Fruit fly (Drosophila melanogaster): ENCODE data around the gene Pdf.

Gene Pdf

dm6 chr3R:26462173-26462959 is 6.4 kb upstream of the Pdf start (continued):
- TF ChIP-seq CG10209 (GFP tag; optimal IDR thresholded peaks at IDR 0.05) = no peak
- TF ChIP-seq Oli (tag; optimal IDR thresholded peaks at IDR 0.05) = peak; percentile 18
- TF ChIP-seq ab (GFP tag; optimal IDR thresholded peaks at IDR 0.05) = no peak
- TF ChIP-seq pan (optimal IDR thresholded peaks at IDR 0.05) = no peak
- TF ChIP-seq pan (GFP tag; optimal IDR thresholded peaks at IDR 0.05 in 1 of 2, IDR thresholded peaks at IDR 0.05 in 1 of 2) = peak in 1 of 2 experiments; percentile 59
- TF ChIP-seq CG34422 (GFP tag; IDR thresholded peaks at IDR 0.05) = no peak
- no peak for TF ChIP-seq p53 (GFP tag; optimal IDR thresholded peaks at IDR 0.05)
- TF ChIP-seq sna (GFP tag; IDR thresholded peaks at IDR 0.05; ENCODE audit: partially characterized antibody) = no peak
- peak; percentile 12 for TF ChIP-seq CG18599 (GFP tag; optimal IDR thresholded peaks at IDR 0.05)
- TF ChIP-seq CG17612 (GFP tag; IDR thresholded peaks at IDR 0.05) = no peak
- TF ChIP-seq ash1 (GFP tag; optimal IDR thresholded peaks at IDR 0.05) = no peak
- TF ChIP-seq CG6689 (GFP tag; IDR thresholded peaks at IDR 0.05) = 0 out of 2 replicates have a peak, but pooled peaks have one; percentile 26
- TF ChIP-seq NC2β (GFP tag; optimal IDR thresholded peaks at IDR 0.05) = no peak
- no peak for TF ChIP-seq Hey (tag; optimal IDR thresholded peaks at IDR 0.05)
- TF ChIP-seq E2f1 (GFP tag; IDR thresholded peaks at IDR 0.05) = peak; percentile 36
- TF ChIP-seq aop (GFP tag; IDR thresholded peaks at IDR 0.05) = no peak
- TF ChIP-seq CG11456 (GFP tag; IDR thresholded peaks at IDR 0.05) = no peak
- TF ChIP-seq CG8290 (GFP tag; optimal IDR thresholded peaks at IDR 0.05) = no peak
- no peak for TF ChIP-seq CG8290 (tag; optimal IDR thresholded peaks at IDR 0.05)
- TF ChIP-seq CG4404 (GFP tag; IDR thresholded peaks at IDR 0.05) = no peak
- TF ChIP-seq tap (tag; optimal IDR thresholded peaks at IDR 0.05) = peak; percentile 9
- TF ChIP-seq slp2 (GFP tag; optimal IDR thresholded peaks at IDR 0.05) = no peak
- no peak for TF ChIP-seq CG3995 (GFP tag; optimal IDR thresholded peaks at IDR 0.05)
- TF ChIP-seq Eip74EF (GFP tag; optimal IDR thresholded peaks at IDR 0.05) = peak in 1 of 2 experiments; percentile 4
- no peak for TF ChIP-seq CG14965 (GFP tag; optimal IDR thresholded peaks at IDR 0.05; ENCODE audit: borderline replicate concordance)
- 0 out of 2 replicates have a peak, but pooled peaks have one; percentile 32 for TF ChIP-seq Atf6 (GFP tag; IDR thresholded peaks at IDR 0.05)
- TF ChIP-seq cg (GFP tag; optimal IDR thresholded peaks at IDR 0.05) = peak; percentile 12
- TF ChIP-seq Atf-2 (GFP tag; optimal IDR thresholded peaks at IDR 0.05) = no peak
- TF ChIP-seq CG7357 (GFP tag; IDR thresholded peaks at IDR 0.05) = no peak
- no peak for TF ChIP-seq gfzf (GFP tag; optimal IDR thresholded peaks at IDR 0.05)
- no peak for TF ChIP-seq CG3407 (GFP tag; optimal IDR thresholded peaks at IDR 0.05)
- TF ChIP-seq sd (tag; optimal IDR thresholded peaks at IDR 0.05) = peak; percentile 8
- no peak for TF ChIP-seq jumu (GFP tag; optimal IDR thresholded peaks at IDR 0.05)
- TF ChIP-seq CG16779 (GFP tag; IDR thresholded peaks at IDR 0.05) = 0 out of 2 replicates have a peak, but pooled peaks have one; percentile 48
- TF ChIP-seq CG32772 (GFP tag; IDR thresholded peaks at IDR 0.05) = no peak
- no peak for TF ChIP-seq CG7987 (GFP tag; optimal IDR thresholded peaks at IDR 0.05)
- TF ChIP-seq sens (GFP tag) = peak; percentile 10

DNA sequence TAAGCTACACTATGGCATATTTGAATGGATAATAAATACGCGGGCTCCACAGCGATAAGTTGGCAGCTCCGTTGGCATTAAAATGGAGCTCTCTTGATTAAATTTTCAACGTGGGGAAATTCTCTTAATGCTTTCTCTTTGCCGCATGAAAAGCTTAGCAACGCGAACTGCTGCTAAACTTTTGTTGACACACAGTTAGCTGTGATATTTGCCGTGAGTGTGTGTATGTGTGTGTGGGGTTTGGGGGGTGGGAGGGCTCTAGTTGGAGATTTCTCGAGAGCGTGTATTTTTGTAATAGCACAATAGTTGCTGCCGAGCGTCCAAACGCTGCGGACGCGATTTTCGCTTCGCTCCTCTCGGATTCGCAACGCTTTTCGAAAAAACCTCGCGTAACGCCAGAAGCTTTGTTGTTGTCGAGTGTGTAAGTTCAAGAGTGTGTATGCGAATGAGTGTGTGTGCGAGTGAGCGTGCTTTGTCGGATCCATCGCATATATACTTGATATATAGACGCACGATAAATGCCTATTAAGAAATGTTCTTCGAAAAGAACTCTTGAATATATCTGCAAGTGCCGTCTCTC is 5.4 kb upstream of the Pdf start, which contains the start of gene CG5455:
Gene CG5455, plus strand, starts transcription at position 302 of the 580 bp plus-strand sequence.
- peak; percentile 35 for TF ChIP-seq exex (tag; optimal IDR thresholded peaks at IDR 0.05)
- TF ChIP-seq emc (GFP tag; optimal IDR thresholded peaks at IDR 0.05) = no peak
- TF ChIP-seq gem (tag; optimal IDR thresholded peaks at IDR 0.05) = no peak
- no peak for TF ChIP-seq fd3F (GFP tag; optimal IDR thresholded peaks at IDR 0.05)
- peak; percentile 30 for TF ChIP-seq CG16863 (GFP tag; optimal IDR thresholded peaks at IDR 0.05)
- TF ChIP-seq E2f2 (GFP tag; IDR thresholded peaks at IDR 0.05) = peak; percentile 94
- peak; percentile 10 for TF ChIP-seq Antp (GFP tag; optimal IDR thresholded peaks at IDR 0.05)
- TF ChIP-seq inv (GFP tag; IDR thresholded peaks at IDR 0.05; ENCODE audit: partially characterized antibody) = peak; percentile 22; the same call in 1 of the 2 replicates
- no peak for TF ChIP-seq CG13624 (GFP tag; optimal IDR thresholded peaks at IDR 0.05)
- peak; percentile 75 for TF ChIP-seq NFAT (GFP tag; IDR thresholded peaks at IDR 0.05)
- TF ChIP-seq ac (GFP tag; optimal IDR thresholded peaks at IDR 0.05) = no peak
- no peak for TF ChIP-seq hb (GFP tag; IDR thresholded peaks at IDR 0.05; ENCODE audit: partially characterized antibody)
- TF ChIP-seq CkIIα-i1 (GFP tag; IDR thresholded peaks at IDR 0.05) = 0 out of 2 replicates have a peak, but pooled peaks have one; percentile 32
- no peak for TF ChIP-seq pita (GFP tag; optimal IDR thresholded peaks at IDR 0.05)

All from whole organism, embryonic.